Fruit fly (Drosophila melanogaster) whole organism, wandering third instar larva: ENCODE data around the gene alpha-Spec.

Source experiments
- CG32264 ChIP-seq: fragments of 200-800 bp; sonication (Bioruptor generic); optimal IDR thresholded peaks from 2 replicates; lab custom pipeline; 2016; ENCODE audit warnings: missing biosample characterization, missing genetic modification characterization
- Dfd ChIP-seq: fragments of >200 bp; optimal IDR thresholded peaks from 2 replicates; lab custom pipeline; 2017; ENCODE audit warnings: missing biosample characterization, missing genetic modification characterization
- brk ChIP-seq: fragments of 200-800 bp; sonication (Bioruptor generic); optimal IDR thresholded peaks from 2 replicates; lab custom pipeline; 2016; ENCODE audit warnings: missing biosample characterization, mild to moderate bottlenecking, missing genetic modification characterization
- ey ChIP-seq: fragments of 200-800 bp; sonication (Bioruptor generic); optimal IDR thresholded peaks from 2 replicates; lab custom pipeline; 2016; ENCODE audit warnings: missing biosample characterization, missing genetic modification characterization

dm6 chr3L:1797005-1797404, 1.9 kb upstream of the alpha-Spec start, which contains the start of gene CG12020:
- TF ChIP-seq Dfd (GFP tag; lab: Kevin White, UChicago) (no peak), brk (GFP tag; lab: Kevin White, UChicago) (no peak), CG32264 (GFP tag; lab: Kevin White, UChicago) (no peak), ey (GFP tag; lab: Kevin White, UChicago) (no peak)
